Worm (Caenorhabditis elegans): Measurements from ENCODE around the gene str-94.

DNA sequence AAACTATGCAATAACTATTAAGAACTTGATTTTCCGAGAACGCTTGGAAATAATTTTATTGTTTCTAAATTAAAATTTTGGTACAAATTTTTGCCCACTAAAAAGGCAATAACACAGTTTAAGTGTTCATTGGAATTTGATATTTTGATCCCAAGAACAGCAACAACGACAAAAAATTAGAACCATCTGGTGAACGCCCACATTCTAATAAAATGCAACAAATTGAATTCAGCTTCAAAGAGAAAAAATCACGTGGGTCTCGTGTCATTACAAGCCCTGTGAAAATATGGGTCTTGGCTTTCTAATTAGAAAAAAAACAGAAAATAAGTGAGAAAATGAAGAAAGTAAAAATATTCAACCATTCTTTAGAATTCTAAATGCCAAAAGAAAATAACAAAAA lies 22.7 kb upstream of the str-94 start:
- TF ChIP-seq tbx-8 (GFP tag; optimal IDR thresholded peaks at IDR 0.05) = no peak
- TF ChIP-seq mls-2 (tag; optimal IDR thresholded peaks at IDR 0.05) = no peak
- TF ChIP-seq elt-1 (tag; optimal IDR thresholded peaks at IDR 0.05; ENCODE audit: borderline replicate concordance, insufficient read depth) = no peak
- no peak for TF ChIP-seq pha-4 (tag; optimal IDR thresholded peaks at IDR 0.05)
- no peak for TF ChIP-seq nhr-28 (tag; optimal IDR thresholded peaks at IDR 0.05)
- no peak for TF ChIP-seq snpc-4 (tag; optimal IDR thresholded peaks at IDR 0.05)
- no peak for TF ChIP-seq mep-1 (tag; optimal IDR thresholded peaks at IDR 0.05)
- TF ChIP-seq ztf-11 (tag; optimal IDR thresholded peaks at IDR 0.05) = no peak
